Worm (Caenorhabditis elegans): Measurements from ENCODE around the gene C56A3.6.

C56A3.6 gene

ce11 chrV:13556297-13556696, at the start of gene C56A3.6:
C56A3.6 (minus strand) TSS chrV:13556397.
- TF ChIP-seq ama-1 (optimal IDR thresholded peaks at IDR 0.05): no peak
- TF ChIP-seq sea-1 (GFP tag; conservative IDR thresholded peaks at IDR 0.05): no peak
- TF ChIP-seq hmg-4 (GFP tag; optimal IDR thresholded peaks at IDR 0.05): no peak
- no peak for TF ChIP-seq tbx-11 (GFP tag; IDR thresholded peaks at IDR 0.05)
- no peak for TF ChIP-seq hmbx-1 (tag; optimal IDR thresholded peaks at IDR 0.05)
- no peak for TF ChIP-seq ceh-13 (GFP tag; optimal IDR thresholded peaks at IDR 0.05)
- no peak for TF ChIP-seq tra-4 (tag; optimal IDR thresholded peaks at IDR 0.05)
- no peak for TF ChIP-seq ets-7 (tag; optimal IDR thresholded peaks at IDR 0.05)
- no peak for TF ChIP-seq pes-1 (GFP tag; IDR thresholded peaks at IDR 0.05)
- no peak for TF ChIP-seq tbx-37 (GFP tag; conservative IDR thresholded peaks at IDR 0.05)
- TF ChIP-seq B0310.2 (tag; optimal IDR thresholded peaks at IDR 0.05): no peak
- TF ChIP-seq hnd-1 (tag; optimal IDR thresholded peaks at IDR 0.05): no peak
- no peak for TF ChIP-seq ceh-36 (tag; optimal IDR thresholded peaks at IDR 0.05)
- TF ChIP-seq aly-1 (tag; optimal IDR thresholded peaks at IDR 0.05): no peak
- no peak for TF ChIP-seq scrt-1 (GFP tag; IDR thresholded peaks at IDR 0.05)
- no peak for TF ChIP-seq F13C5.2 (tag; optimal IDR thresholded peaks at IDR 0.05)
- no peak for TF ChIP-seq flt-1 (GFP tag; IDR thresholded peaks at IDR 0.05)

ce11 chrV:13600882-13601281, 44.7 kb upstream of the C56A3.6 start, which contains the start of gene rdy-2:
rdy-2 (minus strand) TSS chrV:13600982.
- no peak for TF ChIP-seq hmbx-1 (tag; optimal IDR thresholded peaks at IDR 0.05)
- no peak for TF ChIP-seq hmg-4 (GFP tag; optimal IDR thresholded peaks at IDR 0.05)
- no peak for TF ChIP-seq ceh-36 (tag; optimal IDR thresholded peaks at IDR 0.05)
- TF ChIP-seq flt-1 (GFP tag; IDR thresholded peaks at IDR 0.05): no peak
- TF ChIP-seq ama-1 (optimal IDR thresholded peaks at IDR 0.05): no peak

- TF ChIP-seq hmbx-1 (tag; optimal IDR thresholded peaks at IDR 0.05) (no peak), ama-1 (optimal IDR thresholded peaks at IDR 0.05) (no peak), hmg-4 (GFP tag; optimal IDR thresholded peaks at IDR 0.05) (no peak)
Measured at ce11 chrV:13598370-13598769, 42.2 kb upstream of the C56A3.6 start.

ce11 chrV:13593083-13593482, 36.9 kb upstream of the C56A3.6 start, which contains the start of gene F53F4.4:
F53F4.4 (plus strand) TSS chrV:13593383.
- TF ChIP-seq B0310.2 (tag; optimal IDR thresholded peaks at IDR 0.05) (no peak), aly-1 (tag; optimal IDR thresholded peaks at IDR 0.05) (no peak), ceh-13 (GFP tag; optimal IDR thresholded peaks at IDR 0.05) (no peak), ama-1 (optimal IDR thresholded peaks at IDR 0.05) (no peak), tbx-37 (GFP tag; conservative IDR thresholded peaks at IDR 0.05) (no peak), hmg-4 (GFP tag; optimal IDR thresholded peaks at IDR 0.05) (no peak), tbx-11 (GFP tag; IDR thresholded peaks at IDR 0.05) (no peak), F13C5.2 (tag; optimal IDR thresholded peaks at IDR 0.05) (no peak)

ce11 chrV:13591504-13592174, 35.4 kb upstream of the C56A3.6 start, which contains the start of gene tbcb-1:
tbcb-1 (plus strand) TSS chrV:13592124.
- no peak for TF ChIP-seq F13C5.2 (tag; optimal IDR thresholded peaks at IDR 0.05)
- no peak for TF ChIP-seq hmg-4 (GFP tag; optimal IDR thresholded peaks at IDR 0.05)
- no peak for TF ChIP-seq tbx-37 (GFP tag; conservative IDR thresholded peaks at IDR 0.05)
- no peak for TF ChIP-seq B0310.2 (tag; optimal IDR thresholded peaks at IDR 0.05)
- no peak for TF ChIP-seq sea-1 (GFP tag; conservative IDR thresholded peaks at IDR 0.05)
- no peak for TF ChIP-seq ceh-36 (tag; optimal IDR thresholded peaks at IDR 0.05)
- TF ChIP-seq scrt-1 (GFP tag; IDR thresholded peaks at IDR 0.05): no peak
- no peak for TF ChIP-seq tbx-11 (GFP tag; IDR thresholded peaks at IDR 0.05)
- TF ChIP-seq ets-7 (tag; optimal IDR thresholded peaks at IDR 0.05): no peak
- TF ChIP-seq ceh-13 (GFP tag; optimal IDR thresholded peaks at IDR 0.05): no peak
- TF ChIP-seq hmbx-1 (tag; optimal IDR thresholded peaks at IDR 0.05): no peak
- no peak for TF ChIP-seq tra-4 (tag; optimal IDR thresholded peaks at IDR 0.05)
- no peak for TF ChIP-seq hnd-1 (tag; optimal IDR thresholded peaks at IDR 0.05)
- TF ChIP-seq ama-1 (optimal IDR thresholded peaks at IDR 0.05): no peak
- no peak for TF ChIP-seq aly-1 (tag; optimal IDR thresholded peaks at IDR 0.05)
- no peak for TF ChIP-seq flt-1 (GFP tag; IDR thresholded peaks at IDR 0.05)
- TF ChIP-seq pes-1 (GFP tag; IDR thresholded peaks at IDR 0.05): no peak

ce11 chrV:13589494-13590176, 33.4 kb upstream of the C56A3.6 start, which contains the start of the genes F53F4.2 and F53F4.18:
F53F4.2 (minus strand) TSS chrV:13589594.
F53F4.18 (plus strand) TSS chrV:13590126.
- TF ChIP-seq pes-1 (GFP tag; IDR thresholded peaks at IDR 0.05) (no peak), ceh-13 (GFP tag; optimal IDR thresholded peaks at IDR 0.05) (no peak), tra-4 (tag; optimal IDR thresholded peaks at IDR 0.05) (no peak), tbx-37 (GFP tag; conservative IDR thresholded peaks at IDR 0.05) (no peak), ceh-36 (tag; optimal IDR thresholded peaks at IDR 0.05) (no peak), aly-1 (tag; optimal IDR thresholded peaks at IDR 0.05) (no peak)

- no peak for TF ChIP-seq aly-1 (tag; optimal IDR thresholded peaks at IDR 0.05)
- no peak for TF ChIP-seq scrt-1 (GFP tag; IDR thresholded peaks at IDR 0.05)
- no peak for TF ChIP-seq hmg-4 (GFP tag; optimal IDR thresholded peaks at IDR 0.05)
- no peak for TF ChIP-seq ceh-36 (tag; optimal IDR thresholded peaks at IDR 0.05)
- TF ChIP-seq ceh-13 (GFP tag; optimal IDR thresholded peaks at IDR 0.05): no peak
- TF ChIP-seq flt-1 (GFP tag; IDR thresholded peaks at IDR 0.05): no peak
- no peak for TF ChIP-seq ets-7 (tag; optimal IDR thresholded peaks at IDR 0.05)
- TF ChIP-seq B0310.2 (tag; optimal IDR thresholded peaks at IDR 0.05): no peak
- TF ChIP-seq pes-1 (GFP tag; IDR thresholded peaks at IDR 0.05): no peak
- no peak for TF ChIP-seq F13C5.2 (tag; optimal IDR thresholded peaks at IDR 0.05)
- TF ChIP-seq hnd-1 (tag; optimal IDR thresholded peaks at IDR 0.05): no peak
- no peak for TF ChIP-seq ama-1 (optimal IDR thresholded peaks at IDR 0.05)
- no peak for TF ChIP-seq tra-4 (tag; optimal IDR thresholded peaks at IDR 0.05)
- no peak for TF ChIP-seq sea-1 (GFP tag; conservative IDR thresholded peaks at IDR 0.05)
- no peak for TF ChIP-seq tbx-11 (GFP tag; IDR thresholded peaks at IDR 0.05)
Measured at ce11 chrV:13587902-13588301, 31.7 kb upstream of the C56A3.6 start, which contains the start of gene F53F4.17. F53F4.17 (plus strand) TSS chrV:13588202.

Measured in whole organism, early embryonic.